Fruit fly (Drosophila melanogaster): ENCODE data around the gene Qsox3.

The Qsox3 gene

DNA sequence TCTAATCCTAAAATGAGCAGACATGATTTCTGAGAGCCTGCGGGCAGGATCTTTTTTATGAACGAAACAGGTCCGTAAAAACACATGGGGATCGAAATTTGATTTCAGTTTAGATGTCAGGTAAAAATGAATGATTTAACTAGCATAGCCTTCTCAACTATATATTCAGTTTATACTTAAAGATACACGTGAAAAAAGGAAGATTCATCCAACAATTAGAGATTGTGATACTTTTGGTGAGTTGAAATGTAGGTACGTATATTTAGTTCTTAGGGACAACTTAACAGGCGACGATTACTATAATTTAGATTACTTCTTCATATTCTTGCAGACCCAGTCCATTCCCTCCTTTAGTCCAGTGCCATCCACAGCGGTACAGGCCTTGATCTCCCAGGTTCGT lies 26.2 kb upstream of the Qsox3 start, which contains the start of gene CG17819:
Gene CG17819, minus strand, starts transcription at position 101 of the 400 bp plus-strand sequence.
- TF ChIP-seq CG8632 (GFP tag; optimal IDR thresholded peaks at IDR 0.05) (no peak), CG6163 (GFP tag; IDR thresholded peaks at IDR 0.05) (no peak), CG8319 (GFP tag; optimal IDR thresholded peaks at IDR 0.05) (no peak), fd85E (GFP tag; optimal IDR thresholded peaks at IDR 0.05) (no peak), Eip78C (GFP tag) (no peak), svp (GFP tag) (no peak), Met (GFP tag; optimal IDR thresholded peaks at IDR 0.05) (no peak)

dm6 chr3R:21886861-21887587 lies 24.6 kb upstream of the Qsox3 start, which contains the start of the genes CG6678 and dnd:
Gene CG6678, plus strand, starts transcription at chr3R:21887029.
Gene dnd, minus strand, starts transcription at chr3R:21887355.
- TF ChIP-seq fd59A (GFP tag; optimal IDR thresholded peaks at IDR 0.05) (no peak), CG1621 (tag; optimal IDR thresholded peaks at IDR 0.05) (no peak), OdsH (GFP tag; optimal IDR thresholded peaks at IDR 0.05) (no peak), CG3919 (GFP tag; optimal IDR thresholded peaks at IDR 0.05) (no peak), CG11762 (GFP tag; optimal IDR thresholded peaks at IDR 0.05; ENCODE audit: insufficient read depth) (no peak), vri (GFP tag; optimal IDR thresholded peaks at IDR 0.05) (peak; percentile 1), Hr4 (GFP tag; optimal IDR thresholded peaks at IDR 0.05) (no peak), Sox15 (GFP tag; optimal IDR thresholded peaks at IDR 0.05) (no peak)

dm6 chr3R:21887588-21888007 lies 24.0 kb upstream of the Qsox3 start:
- TF ChIP-seq CG7368 (GFP tag; optimal IDR thresholded peaks at IDR 0.05) (peak; percentile 56), Sox102F (GFP tag; optimal IDR thresholded peaks at IDR 0.05) (no peak), Hr4 (GFP tag; optimal IDR thresholded peaks at IDR 0.05) (peak; percentile 27), CG3032 (tag; optimal IDR thresholded peaks at IDR 0.05) (peak; percentile 45), CG10669 (GFP tag; optimal IDR thresholded peaks at IDR 0.05) (no peak), CG16779 (tag; optimal IDR thresholded peaks at IDR 0.05) (peak; percentile 20), Smox (GFP tag; optimal IDR thresholded peaks at IDR 0.05) (no peak), Lpt (GFP tag; optimal IDR thresholded peaks at IDR 0.05) (no peak), Gug (GFP tag; IDR thresholded peaks at IDR 0.05) (peak; percentile 29; the same call in 1 of the 2 replicates), svp (GFP tag) (peak; percentile 74), Eip75B (GFP tag; optimal IDR thresholded peaks at IDR 0.05) (peak; percentile 8), Hr38 (GFP tag; optimal IDR thresholded peaks at IDR 0.05) (no peak), CG6792 (GFP tag; optimal IDR thresholded peaks at IDR 0.05) (peak; percentile 33), CG6808 (GFP tag; optimal IDR thresholded peaks at IDR 0.05) (peak; percentile 37), lz (GFP tag; optimal IDR thresholded peaks at IDR 0.05) (peak; percentile 69), fd85E (GFP tag; optimal IDR thresholded peaks at IDR 0.05) (no peak), CG8632 (GFP tag; optimal IDR thresholded peaks at IDR 0.05) (peak; percentile 35), pdm3 (GFP tag; optimal IDR thresholded peaks at IDR 0.05) (no peak), Hr39 (GFP tag; optimal IDR thresholded peaks at IDR 0.05) (no peak), spab (GFP tag; optimal IDR thresholded peaks at IDR 0.05) (peak; percentile 11), cyc (GFP tag; optimal IDR thresholded peaks at IDR 0.05) (peak; percentile 65), Ets21C (GFP tag; optimal IDR thresholded peaks at IDR 0.05) (peak; percentile 23), acj6 (GFP tag; optimal IDR thresholded peaks at IDR 0.05) (peak; percentile 50), ss (GFP tag; optimal IDR thresholded peaks at IDR 0.05) (no peak), CG11762 (GFP tag; optimal IDR thresholded peaks at IDR 0.05; ENCODE audit: insufficient read depth) (peak; percentile 18), CG32006 (GFP tag; optimal IDR thresholded peaks at IDR 0.05) (peak; percentile 37), CG1621 (tag; optimal IDR thresholded peaks at IDR 0.05) (no peak), OdsH (GFP tag; optimal IDR thresholded peaks at IDR 0.05) (peak; percentile 17), dsx (GFP tag; optimal IDR thresholded peaks at IDR 0.05; ENCODE audit: poor library complexity, severe bottlenecking) (peak; percentile 76), CG15336 (GFP tag; IDR thresholded peaks at IDR 0.05) (peak; percentile 64), CG6854 (GFP tag; optimal IDR thresholded peaks at IDR 0.05) (no peak), vri (GFP tag; optimal IDR thresholded peaks at IDR 0.05) (no peak), CG8319 (GFP tag; optimal IDR thresholded peaks at IDR 0.05) (peak; percentile 47), Sox14 (GFP tag; optimal IDR thresholded peaks at IDR 0.05) (peak; percentile 47), CG6276 (GFP tag; optimal IDR thresholded peaks at IDR 0.05) (no peak), Eip93F (GFP tag; optimal IDR thresholded peaks at IDR 0.05) (no peak), CG11902 (GFP tag; optimal IDR thresholded peaks at IDR 0.05) (peak; percentile 47), CG31627 (GFP tag; optimal IDR thresholded peaks at IDR 0.05) (peak; percentile 60), CG6163 (GFP tag; IDR thresholded peaks at IDR 0.05) (peak; percentile 56), salr (GFP tag; optimal IDR thresholded peaks at IDR 0.05) (no peak)

All from whole organism, prepupa.